Worm (Caenorhabditis elegans) whole organism, late embryonic: ENCODE results near the gene Y22D7AL.4.

ENCODE experiments used
- ceh-19 ChIP-seq: fragments of 200-800 bp; sonication (Bioruptor generic); optimal IDR thresholded peaks from 2 replicates; lab custom pipeline; 2018; ENCODE audit warnings: mild to moderate bottlenecking, missing genetic modification characterization, missing compliant biosample characterization
- ceh-2 ChIP-seq: sonication (generic microtip); optimal IDR thresholded peaks from 2 replicates; lab custom pipeline; 2016; ENCODE audit warnings: missing genotype, missing genetic modification characterization, missing compliant biosample characterization
- ceh-30 ChIP-seq: fragments of 150-350 bp; optimal IDR thresholded peaks from 2 replicates; lab custom pipeline; 2014; ENCODE audit warnings: missing biosample characterization, missing genetic modification characterization
- madf-2 ChIP-seq: sonication (generic microtip); optimal IDR thresholded peaks from 2 replicates; lab custom pipeline; 2017; ENCODE audit warnings: missing genetic modification characterization, missing compliant biosample characterization
- nfya-1 ChIP-seq: sonication (generic microtip); optimal IDR thresholded peaks from 2 replicates; lab custom pipeline; 2017; ENCODE audit warnings: missing genetic modification characterization, mild to moderate bottlenecking, missing compliant biosample characterization, antibody characterized with exemption, moderate library complexity
- odd-2 ChIP-seq: sonication (generic microtip); optimal IDR thresholded peaks from 2 replicates; lab custom pipeline; 2017; ENCODE audit warnings: antibody characterized with exemption, mild to moderate bottlenecking, missing genetic modification characterization, missing compliant biosample characterization
- ref-2 ChIP-seq: sonication (generic microtip); optimal IDR thresholded peaks from 2 replicates; lab custom pipeline; 2016; ENCODE audit warnings: missing genetic modification characterization, missing compliant biosample characterization
- unc-55 ChIP-seq: sonication (generic microtip); optimal IDR thresholded peaks from 2 replicates; lab custom pipeline; 2017; ENCODE audit warnings: missing biosample characterization, missing genetic modification reagents, missing genetic modification characterization

ce11 chrIII:1618312-1618711 lies 8.1 kb upstream of the Y22D7AL.4 start:
- TF ChIP-seq ref-2 (tag; lab: Kevin White, UChicago) (no peak), nfya-1 (tag; lab: Kevin White, UChicago) (no peak), ceh-2 (tag; lab: Kevin White, UChicago) (no peak), unc-55 (no peak), odd-2 (no peak), madf-2 (tag; lab: Kevin White, UChicago) (no peak), ceh-30 (no peak), ceh-19 (GFP tag; lab: Kevin White, UChicago) (no peak)
